Fruit fly (Drosophila melanogaster) whole organism, pupa: ENCODE data around the gene Sptr.

Experiments used
- CG10348 ChIP-seq: fragments of 200-800 bp; sonication (Bioruptor generic); IDR thresholded peaks from 2 replicates; pipeline ENCODE4 v1.3.6; 2022; ENCODE audit warnings: missing biosample characterization, missing genetic modification characterization
- CG12605 ChIP-seq: fragments of 200-800 bp; sonication (Bioruptor generic); IDR thresholded peaks from 2 replicates; pipeline ENCODE4 v1.3.6; 2022; ENCODE audit warnings: missing biosample characterization, missing genetic modification characterization
- CG13204 ChIP-seq: fragments of 200-800 bp; sonication (Bioruptor generic); optimal IDR thresholded peaks from 2 replicates; lab custom pipeline; 2018; ENCODE audit warnings: missing biosample characterization, mild to moderate bottlenecking, missing genetic modification characterization, moderate library complexity
- CG14655 ChIP-seq: fragments of 200-800 bp; sonication (Bioruptor generic); optimal IDR thresholded peaks from 3 replicates; lab custom pipeline; 2017; ENCODE audit warnings: mild to moderate bottlenecking, missing biosample characterization, missing genetic modification reagents, missing genetic modification characterization
- CG15710 ChIP-seq: fragments of 200-800 bp; sonication (Bioruptor generic); optimal IDR thresholded peaks from 2 replicates; lab custom pipeline; 2018; ENCODE audit warnings: missing biosample characterization, mild to moderate bottlenecking, missing genetic modification characterization, moderate library complexity
- CG17806 ChIP-seq: fragments of 200-800 bp; sonication (Bioruptor generic); optimal IDR thresholded peaks from 2 replicates; lab custom pipeline; 2018; ENCODE audit warnings: missing biosample characterization, mild to moderate bottlenecking, missing genetic modification characterization, moderate library complexity
- CG32121 ChIP-seq: fragments of 200-800 bp; sonication (Bioruptor generic); IDR thresholded peaks from 2 replicates; pipeline ENCODE4 v1.3.6; 2022; ENCODE audit warnings: missing biosample characterization, missing genetic modification characterization
- CG34367 ChIP-seq: fragments of 200-800 bp; sonication (Bioruptor generic); optimal IDR thresholded peaks from 2 replicates; lab custom pipeline; 2018; ENCODE audit warnings: missing biosample characterization, mild to moderate bottlenecking, missing genetic modification characterization
- CG4496 ChIP-seq: fragments of 200-800 bp; sonication (Bioruptor generic); IDR thresholded peaks from 3 replicates; pipeline ENCODE4 v1.3.6; 2022; ENCODE audit warnings: missing biosample characterization, missing genetic modification characterization
- CG8159 ChIP-seq: fragments of 200-800 bp; sonication (Bioruptor generic); optimal IDR thresholded peaks from 3 replicates; lab custom pipeline; 2018; ENCODE audit warnings: missing biosample characterization, mild to moderate bottlenecking, missing genetic modification characterization, moderate library complexity
- CG8301 ChIP-seq: fragments of 200-800 bp; sonication (Bioruptor generic); optimal IDR thresholded peaks from 2 replicates; lab custom pipeline; 2018; ENCODE audit warnings: missing biosample characterization, mild to moderate bottlenecking, missing genetic modification characterization
- CG9948 ChIP-seq: fragments of 200-800 bp; sonication (Bioruptor generic); optimal IDR thresholded peaks from 2 replicates; lab custom pipeline; 2018; ENCODE audit warnings: missing biosample characterization, mild to moderate bottlenecking, missing genetic modification characterization, moderate library complexity
- D1 ChIP-seq: fragments of 200-800 bp; sonication (Bioruptor generic); optimal IDR thresholded peaks from 2 replicates; lab custom pipeline; 2018; ENCODE audit warnings: missing biosample characterization, mild to moderate bottlenecking, missing genetic modification characterization, moderate library complexity
- EcR ChIP-seq: fragments of 200-800 bp; sonication (Bioruptor generic); optimal IDR thresholded peaks from 3 replicates; lab custom pipeline; 2019; ENCODE audit warnings: missing biosample characterization, missing genetic modification characterization, mild to moderate bottlenecking, moderate library complexity, missing genetic modification reagents
- Ets98B ChIP-seq: fragments of 200-800 bp; sonication (Bioruptor generic); IDR thresholded peaks from 2 replicates; pipeline ENCODE4 v1.3.6; 2022; ENCODE audit warnings: missing biosample characterization, missing genetic modification characterization
- Pif1A ChIP-seq: fragments of 200-800 bp; sonication (Bioruptor generic); optimal IDR thresholded peaks from 3 replicates; lab custom pipeline; 2016; ENCODE audit warnings: missing biosample characterization, missing genetic modification characterization
- Pif1B ChIP-seq: fragments of 200-800 bp; sonication (Bioruptor generic); optimal IDR thresholded peaks from 3 replicates; lab custom pipeline; 2016; ENCODE audit warnings: missing biosample characterization, missing genetic modification characterization
- Snoo ChIP-seq: fragments of 200-800 bp; sonication (Bioruptor generic); optimal IDR thresholded peaks from 3 replicates; lab custom pipeline; 2017; ENCODE audit warnings: missing biosample characterization, mild to moderate bottlenecking, missing genetic modification characterization, inconsistent platforms
- fd96Ca ChIP-seq: fragments of 200-800 bp; sonication (Bioruptor generic); IDR thresholded peaks from 3 replicates; pipeline ENCODE4 v1.3.6; 2022; ENCODE audit warnings: missing biosample characterization, missing genetic modification characterization
- gl ChIP-seq: fragments of 200-800 bp; sonication (Bioruptor generic); optimal IDR thresholded peaks from 2 replicates; lab custom pipeline; 2018; ENCODE audit warnings: missing biosample characterization, mild to moderate bottlenecking, missing genetic modification characterization
- rn ChIP-seq: fragments of 200-800 bp; sonication (Bioruptor generic); IDR thresholded peaks from 2 replicates; pipeline ENCODE4 v1.3.6; 2022; ENCODE audit warnings: missing biosample characterization, missing genetic modification characterization

The Sptr gene

DNA sequence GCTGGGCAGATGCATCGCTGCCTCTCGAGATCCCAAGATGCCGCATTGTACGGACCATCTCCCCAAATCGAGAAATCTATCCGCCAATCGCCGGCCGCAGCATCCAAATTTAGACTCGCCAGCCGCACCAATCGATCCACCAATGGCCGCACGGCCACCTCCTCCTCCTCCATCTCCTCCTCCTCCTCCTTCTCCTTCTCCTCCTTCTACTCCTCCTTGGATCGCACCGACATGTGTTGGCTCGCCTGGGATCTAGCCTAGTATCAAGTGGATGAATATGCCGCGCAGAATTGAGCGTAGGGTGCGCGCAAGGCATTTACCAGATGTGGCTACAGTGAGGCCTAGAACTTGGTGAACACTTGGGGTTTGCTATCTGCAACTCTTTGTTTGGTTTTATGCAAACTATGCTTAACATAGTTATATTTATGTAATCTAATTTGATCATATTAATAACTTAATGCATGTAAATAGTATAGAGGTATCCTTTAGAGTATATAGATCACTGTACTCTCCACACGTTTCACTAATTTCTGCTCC is 9.2 kb downstream of the Sptr start, which contains the start of gene org-1:
TSS of gene org-1 (minus strand) at position 51 of the 537 bp plus-strand sequence.
- TF ChIP-seq EcR (GFP tag; lab: Kevin White, UChicago) (no peak), Pif1B (GFP tag; lab: Kevin White, UChicago) (peak; percentile 86), D1 (tag; lab: Kevin White, UChicago) (no peak), CG8159 (tag; lab: Kevin White, UChicago) (peak; percentile 93), CG4496 (GFP tag; lab: Robert Waterston, UW) (peak; percentile 97), gl (tag; lab: Kevin White, UChicago) (peak; percentile 86), CG14655 (peak; percentile 92), CG32121 (GFP tag; lab: Robert Waterston, UW) (peak; percentile 90), CG17806 (tag; lab: Kevin White, UChicago) (peak; percentile 93), fd96Ca (GFP tag; lab: Robert Waterston, UW) (peak; percentile 94), rn (GFP tag; lab: Robert Waterston, UW) (peak; percentile 92), CG13204 (GFP tag; lab: Kevin White, UChicago) (peak; percentile 81), Snoo (tag; lab: Kevin White, UChicago) (peak; percentile 72), CG10348 (peak; percentile 81), CG8301 (tag; lab: Kevin White, UChicago) (peak; percentile 89), CG15710 (tag; lab: Kevin White, UChicago) (peak; percentile 94), CG9948 (tag; lab: Kevin White, UChicago) (peak; percentile 93), CG12605 (GFP tag; lab: Robert Waterston, UW) (peak; percentile 94), Ets98B (GFP tag; lab: Robert Waterston, UW) (peak; percentile 94), Pif1A (GFP tag; lab: Kevin White, UChicago) (peak; percentile 89), CG34367 (tag; lab: Kevin White, UChicago) (peak; percentile 93)

DNA sequence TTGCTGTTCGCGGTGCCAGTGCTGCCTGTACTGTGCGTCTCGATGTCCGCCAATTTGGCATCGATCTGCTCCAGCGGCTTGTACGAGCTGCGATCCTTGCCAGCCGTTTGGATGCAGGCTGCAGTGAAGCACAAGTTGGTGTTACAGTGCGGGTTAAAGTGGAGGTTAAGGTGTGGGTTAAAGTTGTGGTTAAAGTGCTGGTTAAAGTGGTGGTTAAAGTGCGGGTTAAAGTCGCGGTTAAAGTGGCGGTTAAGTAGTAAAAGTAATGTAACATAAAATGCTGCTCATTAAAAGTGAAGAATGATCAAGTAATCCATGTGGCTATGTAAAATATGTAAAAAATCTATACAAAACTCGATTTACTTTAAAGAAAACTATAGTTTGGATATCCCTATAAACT is 12.1 kb downstream of the Sptr start:
- TF ChIP-seq CG8301 (tag; lab: Kevin White, UChicago) (no peak), rn (GFP tag; lab: Robert Waterston, UW) (no peak), D1 (tag; lab: Kevin White, UChicago) (no peak), CG8159 (tag; lab: Kevin White, UChicago) (no peak), Pif1B (GFP tag; lab: Kevin White, UChicago) (no peak), CG17806 (tag; lab: Kevin White, UChicago) (no peak), CG9948 (tag; lab: Kevin White, UChicago) (no peak), gl (tag; lab: Kevin White, UChicago) (no peak), Pif1A (GFP tag; lab: Kevin White, UChicago) (no peak), CG15710 (tag; lab: Kevin White, UChicago) (no peak), fd96Ca (GFP tag; lab: Robert Waterston, UW) (no peak), CG13204 (GFP tag; lab: Kevin White, UChicago) (no peak)

- TF ChIP-seq CG10348 (no peak), CG17806 (tag; lab: Kevin White, UChicago) (no peak)
- TF ChIP-seq, all 21 proteins: peak for 0
These were observed 13.9 kb downstream of the Sptr start for dm6 chrX:8450214-8450904.

dm6 chrX:8448171-8448570 is 16.1 kb downstream of the Sptr start:
- TF ChIP-seq gl (tag; lab: Kevin White, UChicago) (no peak), Snoo (tag; lab: Kevin White, UChicago) (no peak), CG15710 (tag; lab: Kevin White, UChicago) (no peak), CG4496 (GFP tag; lab: Robert Waterston, UW) (no peak), CG17806 (tag; lab: Kevin White, UChicago) (no peak), CG10348 (no peak), EcR (GFP tag; lab: Kevin White, UChicago) (no peak), CG14655 (no peak), CG8301 (tag; lab: Kevin White, UChicago) (no peak), CG8159 (tag; lab: Kevin White, UChicago) (no peak), CG32121 (GFP tag; lab: Robert Waterston, UW) (no peak), fd96Ca (GFP tag; lab: Robert Waterston, UW) (no peak), D1 (tag; lab: Kevin White, UChicago) (no peak), CG9948 (tag; lab: Kevin White, UChicago) (no peak), CG34367 (tag; lab: Kevin White, UChicago) (no peak), Pif1B (GFP tag; lab: Kevin White, UChicago) (no peak), CG12605 (GFP tag; lab: Robert Waterston, UW) (no peak)

dm6 chrX:8447166-8447565 is 17.1 kb downstream of the Sptr start:
- TF ChIP-seq D1 (tag; lab: Kevin White, UChicago) (no peak), CG14655 (no peak), CG12605 (GFP tag; lab: Robert Waterston, UW) (no peak), Pif1B (GFP tag; lab: Kevin White, UChicago) (no peak), EcR (GFP tag; lab: Kevin White, UChicago) (no peak), CG4496 (GFP tag; lab: Robert Waterston, UW) (no peak), CG10348 (no peak), Ets98B (GFP tag; lab: Robert Waterston, UW) (no peak), gl (tag; lab: Kevin White, UChicago) (no peak), CG8301 (tag; lab: Kevin White, UChicago) (no peak), CG9948 (tag; lab: Kevin White, UChicago) (no peak), CG32121 (GFP tag; lab: Robert Waterston, UW) (no peak), Snoo (tag; lab: Kevin White, UChicago) (no peak), CG15710 (tag; lab: Kevin White, UChicago) (no peak), CG13204 (GFP tag; lab: Kevin White, UChicago) (no peak), CG34367 (tag; lab: Kevin White, UChicago) (no peak)
